Fruit fly (Drosophila melanogaster): ENCODE measurements around the gene CG33257.

The CG33257 gene

dm6 chr3L:16327776-16328175, 18.3 kb upstream of the CG33257 start, which contains the start of gene CG13038 (continued):
- no peak for TF ChIP-seq CG1602 (GFP tag; optimal IDR thresholded peaks at IDR 0.05)
- no peak for TF ChIP-seq CG8290 (GFP tag; optimal IDR thresholded peaks at IDR 0.05)
- TF ChIP-seq CG8290 (tag; optimal IDR thresholded peaks at IDR 0.05) = peak in 1 of 2 experiments; percentile 40
- TF ChIP-seq CG14441 (GFP tag; IDR thresholded peaks at IDR 0.05) = peak; percentile 57
- no peak for TF ChIP-seq fd64A (GFP tag; optimal IDR thresholded peaks at IDR 0.05)
- TF ChIP-seq Gsc (GFP tag; IDR thresholded peaks at IDR 0.05) = no peak
- no peak for TF ChIP-seq zen2 (GFP tag; IDR thresholded peaks at IDR 0.05; ENCODE audit: partially characterized antibody)
- no peak for TF ChIP-seq E2f2 (GFP tag; IDR thresholded peaks at IDR 0.05)
- no peak for TF ChIP-seq CG8359 (GFP tag; optimal IDR thresholded peaks at IDR 0.05; ENCODE audit: borderline replicate concordance)
- TF ChIP-seq aop (GFP tag; IDR thresholded peaks at IDR 0.05) = no peak
- TF ChIP-seq Nf-YA (GFP tag; IDR thresholded peaks at IDR 0.05) = no peak
- no peak for TF ChIP-seq CG32772 (GFP tag; IDR thresholded peaks at IDR 0.05)
- no peak for TF ChIP-seq pan (optimal IDR thresholded peaks at IDR 0.05)
- TF ChIP-seq pan (GFP tag; optimal IDR thresholded peaks at IDR 0.05 in 1 of 2, IDR thresholded peaks at IDR 0.05 in 1 of 2) = peak in 1 of 2 experiments; percentile 9
- no peak for TF ChIP-seq Elba2 (GFP tag; optimal IDR thresholded peaks at IDR 0.05)
- TF ChIP-seq Optix (GFP tag; IDR thresholded peaks at IDR 0.05) = no peak
- no peak for TF ChIP-seq row (GFP tag; IDR thresholded peaks at IDR 0.05)
- no peak for TF ChIP-seq D19A (tag; optimal IDR thresholded peaks at IDR 0.05)
- no peak for TF ChIP-seq tll (GFP tag; optimal IDR thresholded peaks at IDR 0.05)
- no peak for TF ChIP-seq Jarid2 (GFP tag; optimal IDR thresholded peaks at IDR 0.05)
- TF ChIP-seq ci (GFP tag; IDR thresholded peaks at IDR 0.05) = 0 out of 3 replicates have a peak, but pooled peaks have one; percentile 19
- no peak for TF ChIP-seq Bdp1 (GFP tag; optimal IDR thresholded peaks at IDR 0.05)
- no peak for TF ChIP-seq CG16779 (GFP tag; IDR thresholded peaks at IDR 0.05)
- TF ChIP-seq Kr (GFP tag; optimal IDR thresholded peaks at IDR 0.05) = no peak
- no peak for TF ChIP-seq sisA (GFP tag; IDR thresholded peaks at IDR 0.05)
- TF ChIP-seq Dref (GFP tag; IDR thresholded peaks at IDR 0.05) = 0 out of 2 replicates have a peak, but pooled peaks have one; percentile 13
- no peak for TF ChIP-seq pnt (GFP tag; optimal IDR thresholded peaks at IDR 0.05)
- no peak for TF ChIP-seq dm (GFP tag; optimal IDR thresholded peaks at IDR 0.05)
- no peak for TF ChIP-seq crc (GFP tag; optimal IDR thresholded peaks at IDR 0.05)
- no peak for TF ChIP-seq lola (GFP tag; optimal IDR thresholded peaks at IDR 0.05)
- no peak for TF ChIP-seq CG6254 (GFP tag; optimal IDR thresholded peaks at IDR 0.05)
- no peak for TF ChIP-seq zfh1 (GFP tag; IDR thresholded peaks at IDR 0.05)
- TF ChIP-seq dan (GFP tag; IDR thresholded peaks at IDR 0.05) = no peak
- no peak for TF ChIP-seq CG7839 (tag; optimal IDR thresholded peaks at IDR 0.05)
- no peak for TF ChIP-seq CG7928 (GFP tag; optimal IDR thresholded peaks at IDR 0.05)
- no peak for TF ChIP-seq CG12942 (GFP tag; optimal IDR thresholded peaks at IDR 0.05)
- TF ChIP-seq CG17385 (GFP tag; optimal IDR thresholded peaks at IDR 0.05) = no peak
- TF ChIP-seq CG11085 (GFP tag; IDR thresholded peaks at IDR 0.05) = 0 out of 2 replicates have a peak, but pooled peaks have one; percentile 35
- no peak for TF ChIP-seq Oli (tag; optimal IDR thresholded peaks at IDR 0.05)
- TF ChIP-seq Atf3 (GFP tag; optimal IDR thresholded peaks at IDR 0.05) = no peak
- no peak for TF ChIP-seq CG9876 (GFP tag; optimal IDR thresholded peaks at IDR 0.05)
- TF ChIP-seq CG1024 (GFP tag; IDR thresholded peaks at IDR 0.05) = no peak
- TF ChIP-seq Rfx (GFP tag; IDR thresholded peaks at IDR 0.05) = peak; percentile 48; the same call in 1 of the 2 replicates
- no peak for TF ChIP-seq oc (tag; optimal IDR thresholded peaks at IDR 0.05)
- no peak; the same call in 1 of the 2 replicates for TF ChIP-seq CG9932 (GFP tag; IDR thresholded peaks at IDR 0.05)
- TF ChIP-seq sna (GFP tag; IDR thresholded peaks at IDR 0.05; ENCODE audit: partially characterized antibody) = no peak
- 0 out of 3 replicates have a peak, but pooled peaks have one; percentile 18 for TF ChIP-seq ase (GFP tag; IDR thresholded peaks at IDR 0.05)
- TF ChIP-seq CG10565 (GFP tag; optimal IDR thresholded peaks at IDR 0.05) = no peak
- TF ChIP-seq Mrtf (GFP tag; IDR thresholded peaks at IDR 0.05) = 0 out of 3 replicates have a peak, but pooled peaks have one; percentile 29
- no peak for TF ChIP-seq Ravus (GFP tag; IDR thresholded peaks at IDR 0.05)
- TF ChIP-seq ind (GFP tag; optimal IDR thresholded peaks at IDR 0.05) = no peak
- no peak for TF ChIP-seq CG4730 (GFP tag; IDR thresholded peaks at IDR 0.05)
- TF ChIP-seq dysf (GFP tag; IDR thresholded peaks at IDR 0.05) = no peak
